Fruit fly (Drosophila melanogaster): Measurements from ENCODE around the gene btl.

The btl gene

dm6 chr3L:14055260-14055696, 20.3 kb upstream of the btl start (continued):
- TF ChIP-seq Oli (tag; optimal IDR thresholded peaks at IDR 0.05) = peak; percentile 39
- TF ChIP-seq CG33213 (GFP tag; optimal IDR thresholded peaks at IDR 0.05) = no peak
- no peak for TF ChIP-seq Taf1 (GFP tag; IDR thresholded peaks at IDR 0.05)
- peak; percentile 22 for TF ChIP-seq tio (GFP tag; optimal IDR thresholded peaks at IDR 0.05)
- no peak for TF ChIP-seq hb (GFP tag; IDR thresholded peaks at IDR 0.05; ENCODE audit: partially characterized antibody)
- no peak for TF ChIP-seq Dip2 (GFP tag; IDR thresholded peaks at IDR 0.05)
- TF ChIP-seq Deaf1 (tag; optimal IDR thresholded peaks at IDR 0.05) = no peak
- no peak for TF ChIP-seq kni (GFP tag; optimal IDR thresholded peaks at IDR 0.05)
- TF ChIP-seq CG12942 (GFP tag; optimal IDR thresholded peaks at IDR 0.05) = no peak
- TF ChIP-seq H15 (GFP tag; IDR thresholded peaks at IDR 0.05) = no peak
- no peak for TF ChIP-seq Gug (GFP tag; IDR thresholded peaks at IDR 0.05)
- no peak for TF ChIP-seq Chrac-16 (GFP tag; optimal IDR thresholded peaks at IDR 0.05)
- no peak for TF ChIP-seq Antp (GFP tag; optimal IDR thresholded peaks at IDR 0.05)
- TF ChIP-seq vvl (GFP tag; IDR thresholded peaks at IDR 0.05) = no peak
- TF ChIP-seq zen2 (GFP tag; IDR thresholded peaks at IDR 0.05; ENCODE audit: partially characterized antibody) = no peak
- TF ChIP-seq CG31388 (GFP tag; optimal IDR thresholded peaks at IDR 0.05) = no peak
- TF ChIP-seq yki (optimal IDR thresholded peaks at IDR 0.05) = no peak
- no peak for TF ChIP-seq Camta (GFP tag; optimal IDR thresholded peaks at IDR 0.05)
- no peak for TF ChIP-seq Ptx1 (GFP tag; IDR thresholded peaks at IDR 0.05)
- peak; percentile 21 for TF ChIP-seq grau (tag; optimal IDR thresholded peaks at IDR 0.05)
- TF ChIP-seq NFAT (GFP tag; IDR thresholded peaks at IDR 0.05) = 0 out of 2 replicates have a peak, but pooled peaks have one; percentile 17
- TF ChIP-seq jing (GFP tag; optimal IDR thresholded peaks at IDR 0.05) = no peak
- no peak for TF ChIP-seq HLHmδ (GFP tag; optimal IDR thresholded peaks at IDR 0.05)
- no peak for TF ChIP-seq CG15073 (GFP tag; optimal IDR thresholded peaks at IDR 0.05)
- TF ChIP-seq MTF-1 (GFP tag; optimal IDR thresholded peaks at IDR 0.05; ENCODE audit: borderline replicate concordance) = no peak
- TF ChIP-seq Fer3 (tag; optimal IDR thresholded peaks at IDR 0.05) = no peak
- no peak for TF ChIP-seq CG13424 (tag; optimal IDR thresholded peaks at IDR 0.05)
- no peak for TF ChIP-seq CG12104 (GFP tag; optimal IDR thresholded peaks at IDR 0.05)
- TF ChIP-seq Hand (GFP tag; optimal IDR thresholded peaks at IDR 0.05) = no peak
- no peak for TF ChIP-seq ro (GFP tag; IDR thresholded peaks at IDR 0.05)
- no peak for TF ChIP-seq CG10209 (GFP tag; optimal IDR thresholded peaks at IDR 0.05)
- TF ChIP-seq stwl (tag; optimal IDR thresholded peaks at IDR 0.05) = no peak
- TF ChIP-seq al (GFP tag; IDR thresholded peaks at IDR 0.05) = no peak
- no peak for TF ChIP-seq CG7357 (GFP tag; IDR thresholded peaks at IDR 0.05)
- no peak for TF ChIP-seq Kr (GFP tag; optimal IDR thresholded peaks at IDR 0.05)
- TF ChIP-seq gcm (GFP tag; optimal IDR thresholded peaks at IDR 0.05) = no peak
- TF ChIP-seq tx (GFP tag; optimal IDR thresholded peaks at IDR 0.05) = no peak
- no peak for TF ChIP-seq Mes4 (GFP tag; optimal IDR thresholded peaks at IDR 0.05)
- no peak for TF ChIP-seq cas (GFP tag; IDR thresholded peaks at IDR 0.05)
- no peak for TF ChIP-seq CG2199 (GFP tag; IDR thresholded peaks at IDR 0.05)
- TF ChIP-seq CrebB (tag; optimal IDR thresholded peaks at IDR 0.05) = no peak
- no peak for TF ChIP-seq sqz (GFP tag; optimal IDR thresholded peaks at IDR 0.05)
- peak; percentile 10 for TF ChIP-seq CG2678 (tag; optimal IDR thresholded peaks at IDR 0.05)
- TF ChIP-seq Atf3 (GFP tag; optimal IDR thresholded peaks at IDR 0.05) = no peak
- no peak for TF ChIP-seq klu (GFP tag; IDR thresholded peaks at IDR 0.05)
- no peak for TF ChIP-seq Sry-δ (GFP tag; optimal IDR thresholded peaks at IDR 0.05)
- TF ChIP-seq CG4617 (GFP tag; optimal IDR thresholded peaks at IDR 0.05; ENCODE audit: borderline replicate concordance) = no peak
- no peak for TF ChIP-seq Spps (tag; optimal IDR thresholded peaks at IDR 0.05)
- TF ChIP-seq Dfd (GFP tag; optimal IDR thresholded peaks at IDR 0.05) = no peak
- peak; percentile 33 for TF ChIP-seq Hsf (GFP tag; optimal IDR thresholded peaks at IDR 0.05)
- no peak for TF ChIP-seq CG1647 (GFP tag; optimal IDR thresholded peaks at IDR 0.05)
- peak; percentile 45 for TF ChIP-seq CG3281 (GFP tag; optimal IDR thresholded peaks at IDR 0.05)
- TF ChIP-seq CG5953 (GFP tag; IDR thresholded peaks at IDR 0.05) = no peak
